Fruit fly (Drosophila melanogaster): ENCODE results near the gene CG7065.

The CG7065 gene

DNA sequence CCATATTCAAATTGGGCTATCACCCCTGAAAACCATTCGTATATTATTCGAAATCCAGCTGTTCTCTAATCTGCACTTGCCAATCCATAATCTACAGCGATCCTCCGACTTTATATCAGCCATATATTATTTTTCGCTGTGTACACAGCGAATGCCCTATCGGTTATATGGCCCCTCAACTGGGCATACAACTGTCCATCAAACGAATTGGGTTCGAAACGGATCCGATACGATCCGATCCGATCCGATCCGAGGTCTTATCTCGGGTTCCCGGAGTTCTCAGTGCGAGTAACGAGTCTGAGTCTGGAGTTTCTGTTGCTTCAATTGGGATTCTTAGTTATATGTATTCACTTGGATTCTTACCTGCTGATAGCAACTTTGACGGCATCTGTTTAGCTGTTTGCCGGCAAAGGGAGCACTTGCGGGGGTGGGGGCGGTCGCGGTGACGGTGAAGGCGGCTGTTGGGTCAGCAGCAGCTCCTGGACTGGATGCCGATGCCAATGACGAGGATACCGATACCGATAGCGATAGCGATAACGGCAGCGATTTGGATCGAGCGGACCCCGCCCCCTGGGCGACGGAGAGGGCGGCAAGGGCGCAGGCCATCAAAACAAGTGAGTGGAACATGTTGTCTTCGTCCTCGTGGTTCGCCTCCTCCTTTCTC lies 8.6 kb upstream of the CG7065 start:
- no peak for TF ChIP-seq CG8478 (optimal IDR thresholded peaks at IDR 0.05)
- TF ChIP-seq psq (optimal IDR thresholded peaks at IDR 0.05), result no peak
- no peak for TF ChIP-seq Dll (optimal IDR thresholded peaks at IDR 0.05)
- no peak for TF ChIP-seq usp (GFP tag; optimal IDR thresholded peaks at IDR 0.05)
- TF ChIP-seq EcR (GFP tag; optimal IDR thresholded peaks at IDR 0.05), result no peak
- no peak for TF ChIP-seq pan (optimal IDR thresholded peaks at IDR 0.05)

DNA sequence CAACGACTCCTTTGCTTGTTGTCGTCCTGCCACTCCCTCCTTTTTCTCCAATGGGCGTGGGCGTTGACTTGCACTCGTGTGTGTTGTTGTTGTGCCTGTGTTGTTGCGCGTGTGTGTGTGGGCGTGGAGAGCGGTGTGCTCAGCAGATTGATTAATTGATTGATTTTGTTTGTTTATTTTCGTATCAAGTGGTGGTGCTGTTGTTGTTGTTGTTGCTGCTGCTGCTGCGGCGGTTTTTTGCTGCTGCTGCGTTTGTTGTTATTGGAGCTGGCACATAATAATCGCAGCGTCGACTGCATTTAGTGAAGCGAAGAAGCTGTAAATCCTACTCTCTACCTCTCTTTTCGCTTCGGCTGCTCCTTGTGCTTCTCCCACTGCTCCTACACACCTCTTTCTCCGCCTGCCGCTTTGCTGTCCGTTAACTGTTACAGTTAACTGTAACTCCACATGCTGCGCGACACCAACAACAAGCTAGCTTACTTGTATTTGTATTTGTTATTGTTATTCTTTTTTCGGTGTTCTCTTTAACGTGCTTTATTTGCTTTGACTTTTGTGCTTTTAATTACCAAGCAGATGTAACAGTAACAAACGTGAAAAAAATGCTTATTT lies 7.9 kb upstream of the CG7065 start:
- TF ChIP-seq psq (optimal IDR thresholded peaks at IDR 0.05) (no peak), CG8478 (optimal IDR thresholded peaks at IDR 0.05) (no peak), EcR (GFP tag; optimal IDR thresholded peaks at IDR 0.05) (no peak), pan (optimal IDR thresholded peaks at IDR 0.05) (no peak), Dll (optimal IDR thresholded peaks at IDR 0.05) (no peak), usp (GFP tag; optimal IDR thresholded peaks at IDR 0.05) (no peak)

DNA sequence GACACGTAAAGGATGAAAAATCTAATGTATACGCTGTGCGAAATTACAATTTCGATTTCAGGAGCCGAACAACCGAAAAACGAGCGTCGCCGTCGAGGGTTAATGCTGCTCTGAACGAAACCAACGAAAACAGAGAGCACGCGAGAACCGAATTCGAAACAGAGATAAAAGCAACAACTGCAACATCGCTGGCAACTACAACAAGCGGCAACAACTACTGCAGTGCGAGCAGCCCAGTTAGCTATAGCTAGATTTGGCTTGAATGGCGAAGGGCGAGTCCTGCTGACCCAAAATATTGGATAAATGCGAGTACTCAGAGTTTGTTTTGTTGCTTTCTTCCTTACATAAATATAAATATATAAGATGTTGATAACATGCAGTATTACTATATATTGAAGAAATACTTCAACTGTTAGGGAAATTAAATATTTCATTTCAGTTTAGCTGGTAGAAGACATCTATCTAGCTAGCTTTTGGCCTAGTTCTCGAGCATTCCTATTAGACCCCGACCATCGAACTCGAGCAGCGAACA lies 7.3 kb upstream of the CG7065 start, which contains the start of gene fend:
Gene fend, minus strand, starts transcription at position 178 of the 532 bp plus-strand sequence.
- no peak for TF ChIP-seq usp (GFP tag; optimal IDR thresholded peaks at IDR 0.05)
- TF ChIP-seq Dll (optimal IDR thresholded peaks at IDR 0.05), result no peak
- TF ChIP-seq EcR (GFP tag; optimal IDR thresholded peaks at IDR 0.05), result no peak
- no peak for TF ChIP-seq pan (optimal IDR thresholded peaks at IDR 0.05)
- TF ChIP-seq psq (optimal IDR thresholded peaks at IDR 0.05), result no peak
- no peak for TF ChIP-seq CG8478 (optimal IDR thresholded peaks at IDR 0.05)

DNA sequence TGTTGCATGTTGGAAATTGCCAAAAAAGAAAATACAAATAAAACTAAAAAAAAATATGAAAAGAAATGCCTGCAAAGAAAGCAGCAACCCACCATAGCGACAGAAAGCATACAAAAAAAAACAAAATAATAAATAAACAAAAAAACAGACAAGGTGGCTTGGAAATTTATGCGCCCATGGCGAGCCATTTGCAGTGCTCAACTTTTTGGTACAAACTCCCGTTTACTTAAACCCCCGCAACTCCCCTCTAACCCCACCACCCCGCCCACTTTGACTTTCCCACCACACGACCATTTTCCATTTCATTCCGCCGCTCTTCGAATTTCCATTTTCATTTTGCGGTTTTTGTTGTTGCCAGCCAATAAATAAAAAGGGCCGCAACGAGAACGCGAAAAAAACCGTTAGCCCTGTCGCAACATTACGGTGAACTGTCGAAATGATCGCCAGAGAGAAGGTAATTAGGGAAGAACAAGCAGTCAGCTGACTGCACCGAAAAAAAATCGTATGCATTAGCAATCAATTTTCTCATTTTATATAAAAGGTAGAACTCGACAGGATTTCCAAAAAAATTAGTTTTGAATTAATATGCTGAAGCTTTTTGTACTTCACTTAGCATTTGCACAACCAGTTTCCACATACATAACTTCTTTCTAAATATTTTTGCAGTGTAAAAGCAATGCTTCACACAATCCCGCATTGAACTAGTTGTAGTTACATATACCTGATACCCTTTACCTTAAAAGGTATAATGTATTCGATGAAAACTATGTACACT lies 5.3 kb upstream of the CG7065 start:
- TF ChIP-seq usp (GFP tag; optimal IDR thresholded peaks at IDR 0.05) (no peak), pan (optimal IDR thresholded peaks at IDR 0.05) (no peak), EcR (GFP tag; optimal IDR thresholded peaks at IDR 0.05) (no peak), CG8478 (optimal IDR thresholded peaks at IDR 0.05) (no peak), Dll (optimal IDR thresholded peaks at IDR 0.05) (no peak), psq (optimal IDR thresholded peaks at IDR 0.05) (no peak)

DNA sequence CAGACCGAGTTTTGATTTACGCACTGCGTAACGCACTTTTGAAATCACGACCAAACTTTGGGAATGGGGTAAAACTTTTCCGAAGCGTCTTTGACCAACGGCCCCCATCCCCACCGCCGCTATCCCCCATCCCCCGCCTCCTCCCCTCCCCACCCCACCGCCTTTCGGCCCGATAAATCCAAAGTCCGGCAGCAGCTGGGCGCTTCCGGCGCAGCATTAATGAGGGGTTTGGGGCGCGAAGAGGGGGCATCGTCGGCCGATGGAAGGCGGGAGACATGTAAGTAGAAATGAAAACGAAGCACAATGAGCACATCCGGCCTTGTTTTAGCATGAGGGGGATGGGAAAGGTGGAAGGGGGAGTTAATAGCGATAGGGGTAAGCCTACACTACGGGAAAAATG lies 3.2 kb upstream of the CG7065 start:
- TF ChIP-seq EcR (GFP tag; optimal IDR thresholded peaks at IDR 0.05), result no peak
- no peak for TF ChIP-seq CG8478 (optimal IDR thresholded peaks at IDR 0.05)
- TF ChIP-seq psq (optimal IDR thresholded peaks at IDR 0.05), result no peak
- TF ChIP-seq usp (GFP tag; optimal IDR thresholded peaks at IDR 0.05), result no peak
- TF ChIP-seq pan (optimal IDR thresholded peaks at IDR 0.05), result no peak
- no peak for TF ChIP-seq Dll (optimal IDR thresholded peaks at IDR 0.05)

DNA sequence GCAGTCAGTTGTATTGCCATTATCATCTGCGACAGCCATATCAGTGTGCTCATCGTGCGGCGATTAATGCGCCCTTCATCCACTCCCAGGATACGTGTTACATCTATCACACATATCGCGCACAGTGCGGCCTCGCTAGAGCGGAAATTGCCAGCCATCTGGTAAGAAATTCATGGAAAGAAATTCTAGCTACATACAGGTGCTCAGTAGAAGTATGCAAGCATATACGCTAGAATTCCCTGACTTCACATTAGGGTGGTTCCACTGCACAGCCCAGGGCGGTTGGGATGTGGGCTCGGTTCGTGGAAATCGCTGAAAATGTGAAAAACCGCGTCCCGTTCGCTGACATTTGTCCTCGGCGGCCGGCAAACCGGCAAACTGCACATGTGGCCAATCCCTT lies 1.1 kb upstream of the CG7065 start:
- TF ChIP-seq Dll (optimal IDR thresholded peaks at IDR 0.05), result no peak
- TF ChIP-seq psq (optimal IDR thresholded peaks at IDR 0.05), result no peak
- TF ChIP-seq usp (GFP tag; optimal IDR thresholded peaks at IDR 0.05), result no peak
- TF ChIP-seq EcR (GFP tag; optimal IDR thresholded peaks at IDR 0.05), result no peak
- no peak for TF ChIP-seq pan (optimal IDR thresholded peaks at IDR 0.05)
- no peak for TF ChIP-seq CG8478 (optimal IDR thresholded peaks at IDR 0.05)

DNA sequence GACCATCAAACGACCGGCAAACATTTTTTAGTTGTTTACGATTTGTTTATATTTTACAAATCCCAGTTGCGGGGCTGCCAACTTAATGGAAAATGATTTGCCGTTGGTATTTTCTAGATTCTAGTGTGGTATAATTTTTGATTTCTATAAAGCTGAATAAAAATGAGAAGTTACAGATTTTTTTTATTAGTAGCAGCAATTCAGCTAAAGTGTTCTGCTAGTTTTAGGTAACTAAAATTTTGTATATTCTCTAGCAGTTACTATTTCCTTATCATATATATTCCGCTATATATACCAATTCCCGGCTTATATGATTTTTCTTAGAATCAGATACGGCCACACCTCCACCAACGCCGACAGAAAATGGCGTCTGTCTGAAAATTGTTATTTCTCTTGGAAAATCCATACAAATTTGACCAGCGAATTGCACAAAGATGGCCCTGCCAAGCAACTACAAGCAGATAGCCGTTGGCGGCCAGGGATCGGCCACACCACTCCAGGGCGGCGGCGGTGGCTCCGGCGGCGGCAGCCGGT lies 6.8 kb downstream of the CG7065 start, which contains the start of the genes fh and Bap111:
Gene fh, minus strand, starts transcription at position 83 of the 534 bp plus-strand sequence.
Gene Bap111, plus strand, starts transcription at position 321 of the 534 bp plus-strand sequence.
- TF ChIP-seq EcR (GFP tag; optimal IDR thresholded peaks at IDR 0.05), result no peak
- no peak for TF ChIP-seq CG8478 (optimal IDR thresholded peaks at IDR 0.05)
- no peak for TF ChIP-seq Dll (optimal IDR thresholded peaks at IDR 0.05)
- no peak for TF ChIP-seq pan (optimal IDR thresholded peaks at IDR 0.05)
- TF ChIP-seq usp (GFP tag; optimal IDR thresholded peaks at IDR 0.05), result no peak
- no peak for TF ChIP-seq psq (optimal IDR thresholded peaks at IDR 0.05)

DNA sequence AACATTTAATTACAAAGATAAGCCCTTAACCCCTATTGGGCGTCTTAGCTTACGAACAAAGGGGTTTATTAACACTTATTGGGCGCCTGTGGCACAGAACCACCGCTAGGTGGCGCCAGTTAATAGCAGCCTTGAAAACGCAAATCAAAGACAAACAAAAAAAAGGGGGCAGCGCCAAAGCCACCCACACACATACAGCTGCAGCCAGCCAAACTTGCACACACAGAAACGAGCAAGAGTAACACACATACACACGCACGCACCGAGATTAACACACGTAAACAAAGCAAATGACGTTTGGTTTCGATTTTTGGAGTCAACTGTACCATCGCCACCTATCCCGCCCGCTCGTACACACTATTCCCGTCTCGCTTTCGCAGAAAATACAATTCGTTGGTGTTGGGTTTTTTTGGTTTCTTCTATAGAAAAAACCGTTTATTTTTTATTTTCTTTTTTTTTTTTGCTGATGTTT lies 9.9 kb downstream of the CG7065 start:
- TF ChIP-seq psq (optimal IDR thresholded peaks at IDR 0.05) (no peak), CG8478 (optimal IDR thresholded peaks at IDR 0.05) (no peak), Dll (optimal IDR thresholded peaks at IDR 0.05) (no peak), usp (GFP tag; optimal IDR thresholded peaks at IDR 0.05) (no peak), EcR (GFP tag; optimal IDR thresholded peaks at IDR 0.05) (no peak), pan (optimal IDR thresholded peaks at IDR 0.05) (no peak)

DNA sequence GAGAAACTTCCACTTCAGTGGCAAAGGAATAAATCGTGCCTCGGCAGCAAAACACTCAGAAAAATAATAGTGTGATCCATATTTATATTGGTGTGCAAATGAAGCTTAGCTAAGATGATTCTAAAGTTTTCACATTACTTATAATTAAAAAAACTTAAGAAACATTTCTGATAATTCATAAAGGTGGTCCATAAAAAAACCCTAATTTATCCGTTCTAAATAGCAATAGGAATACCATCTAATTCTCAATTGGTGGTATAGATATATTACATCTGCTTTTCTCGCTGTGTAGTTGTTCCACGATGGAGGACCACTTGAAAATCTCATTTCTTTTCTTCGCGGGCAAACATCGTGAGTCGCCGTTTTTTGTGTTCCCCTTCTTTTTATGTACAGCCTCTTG lies 12.8 kb downstream of the CG7065 start:
- TF ChIP-seq CG8478 (optimal IDR thresholded peaks at IDR 0.05), result no peak
- no peak for TF ChIP-seq Dll (optimal IDR thresholded peaks at IDR 0.05)
- TF ChIP-seq EcR (GFP tag; optimal IDR thresholded peaks at IDR 0.05), result no peak
- TF ChIP-seq psq (optimal IDR thresholded peaks at IDR 0.05), result no peak
- TF ChIP-seq usp (GFP tag; optimal IDR thresholded peaks at IDR 0.05), result no peak
- no peak for TF ChIP-seq pan (optimal IDR thresholded peaks at IDR 0.05)

DNA sequence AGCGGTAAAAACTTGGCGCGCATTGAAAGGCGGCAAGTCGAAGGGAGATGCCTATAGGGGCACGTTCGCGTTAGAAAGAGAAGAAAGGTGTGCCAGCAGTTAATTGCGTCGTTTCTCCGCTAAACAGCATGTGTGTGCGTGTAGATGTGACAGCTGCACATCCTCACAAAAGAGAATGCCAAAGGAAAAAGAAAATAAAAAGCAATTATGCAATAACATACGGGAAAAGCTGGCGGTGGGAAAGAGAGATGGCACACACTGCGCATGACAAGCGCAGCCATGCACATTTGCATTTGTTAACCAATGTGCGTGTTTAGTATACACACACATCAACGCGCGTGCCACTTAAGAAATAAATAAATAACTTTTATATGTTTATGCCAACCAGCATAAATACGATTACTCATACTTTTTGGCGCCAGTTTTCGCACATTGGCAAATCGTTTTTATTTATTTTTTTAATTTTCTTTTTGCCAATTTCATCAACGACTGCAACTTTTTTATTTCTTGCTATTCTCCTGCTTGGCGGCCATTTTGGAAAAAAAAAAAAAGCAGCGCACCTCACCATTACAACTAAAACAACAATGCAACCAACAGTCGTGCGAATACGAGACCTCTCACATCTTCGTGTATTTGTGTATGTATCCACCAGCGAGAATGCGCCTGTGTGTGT lies 13.6 kb downstream of the CG7065 start:
- TF ChIP-seq Dll (optimal IDR thresholded peaks at IDR 0.05), result peak; percentile 41
- TF ChIP-seq CG8478 (optimal IDR thresholded peaks at IDR 0.05), result peak; percentile 43
- TF ChIP-seq pan (optimal IDR thresholded peaks at IDR 0.05), result no peak

DNA sequence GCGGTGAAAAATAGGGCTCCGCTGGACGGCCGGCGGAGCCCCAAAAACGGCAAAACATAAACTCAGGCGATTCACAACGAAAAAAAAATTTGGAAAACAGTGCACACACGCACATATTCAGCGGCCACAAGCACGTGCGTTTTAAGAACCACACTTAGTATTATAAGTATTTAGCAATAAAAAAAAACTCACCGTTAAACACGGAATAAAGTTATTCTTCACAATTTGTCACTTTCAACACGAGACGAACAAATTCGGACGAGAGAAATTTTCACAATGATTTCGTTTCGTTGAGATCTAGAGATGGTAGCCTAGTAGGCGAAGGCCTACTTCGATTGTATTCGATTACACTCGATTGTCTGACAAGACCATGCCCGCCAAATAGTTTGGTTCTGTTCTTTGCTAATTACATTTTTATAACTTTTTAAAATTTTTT lies 14.1 kb downstream of the CG7065 start, which contains the start of gene His3.3B:
Gene His3.3B, minus strand, starts transcription at position 282 of the 436 bp plus-strand sequence.
- no peak for TF ChIP-seq Dll (optimal IDR thresholded peaks at IDR 0.05)
- no peak for TF ChIP-seq pan (optimal IDR thresholded peaks at IDR 0.05)
- TF ChIP-seq usp (GFP tag; optimal IDR thresholded peaks at IDR 0.05), result no peak

All from whole organism.